Worm (Caenorhabditis elegans) whole organism, midembryonic: Measurements from ENCODE around the gene mrpl-48.

Experiments used
- T22C8.4 ChIP-seq: fragments of 200-800 bp; sonication (Bioruptor generic); IDR thresholded peaks from 2 replicates; pipeline ENCODE4 v1.3.6; 2022; ENCODE audit warnings: missing genetic modification characterization, missing compliant biosample characterization
- cog-1 ChIP-seq: sonication (generic microtip); optimal IDR thresholded peaks from 2 replicates; lab custom pipeline; 2016; ENCODE audit warnings: missing genetic modification characterization, missing compliant biosample characterization
- flt-1 ChIP-seq: fragments of 200-800 bp; sonication (Bioruptor generic); IDR thresholded peaks from 2 replicates; pipeline ENCODE4 v1.3.6; 2022; ENCODE audit warnings: missing genetic modification characterization, missing compliant biosample characterization
- klf-2 ChIP-seq: fragments of 200-800 bp; sonication (Bioruptor generic); conservative IDR thresholded peaks from 2 replicates; pipeline ENCODE4 v1.3.6; 2022; ENCODE audit warnings: missing genetic modification reagents, missing genetic modification characterization, missing compliant biosample characterization
- med-1 ChIP-seq: sonication (generic microtip); optimal IDR thresholded peaks from 2 replicates; lab custom pipeline; 2017; ENCODE audit warnings: missing genetic modification characterization, mild to moderate bottlenecking, missing compliant biosample characterization, antibody characterized with exemption, missing genetic modification reagents; ENCODE audit not compliant: insufficient read depth
- ref-1 ChIP-seq: fragments of 200-800 bp; sonication (Bioruptor generic); conservative IDR thresholded peaks from 2 replicates; pipeline ENCODE4 v1.3.6; 2022; ENCODE audit warnings: missing genetic modification reagents, missing genetic modification characterization, missing compliant biosample characterization
- tab-1 ChIP-seq: fragments of 200-800 bp; sonication (Bioruptor generic); IDR thresholded peaks from 2 replicates; pipeline ENCODE4 v1.3.6; 2022; ENCODE audit warnings: missing genetic modification characterization, missing compliant biosample characterization
- ztf-23 ChIP-seq: fragments of 200-800 bp; sonication (Bioruptor generic); IDR thresholded peaks from 2 replicates; pipeline ENCODE4 v1.3.6; 2022; ENCODE audit warnings: missing genetic modification reagents, missing genetic modification characterization, missing compliant biosample characterization
- ztf-29 ChIP-seq: fragments of 200-800 bp; sonication (Bioruptor generic); IDR thresholded peaks from 2 replicates; pipeline ENCODE4 v1.3.6; 2022; ENCODE audit warnings: missing genetic modification reagents, missing genetic modification characterization, missing compliant biosample characterization

mrpl-48 gene

DNA sequence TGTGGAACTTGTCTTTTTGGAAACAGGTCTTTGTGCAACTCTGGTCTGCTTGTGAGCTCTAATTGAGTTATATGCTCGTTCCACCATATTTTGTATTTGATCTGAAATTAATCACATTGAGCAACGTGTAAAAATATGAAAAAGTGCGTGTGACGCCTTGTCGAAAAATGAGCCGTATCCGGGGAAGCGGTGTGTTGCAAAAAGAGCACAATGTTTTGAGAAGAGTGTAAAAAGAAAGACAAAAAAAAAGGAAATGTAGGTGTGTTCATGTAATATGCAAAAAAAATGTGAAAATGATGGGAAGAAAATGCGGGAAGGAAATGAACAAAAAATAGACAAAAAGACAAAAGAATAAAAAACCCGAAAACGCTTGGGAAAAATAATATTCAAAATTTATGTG lies 37.3 kb downstream of the mrpl-48 start, which contains the start of gene acy-4:
Gene acy-4 (minus strand): TSS at position 101 of the 400 bp plus-strand sequence.
- TF ChIP-seq med-1 (GFP tag; lab: Kevin White, UChicago) (no peak), klf-2 (GFP tag; lab: Robert Waterston, UW) (no peak), ztf-29 (GFP tag; lab: Robert Waterston, UW) (no peak), cog-1 (no peak), tab-1 (GFP tag; lab: Robert Waterston, UW) (no peak), ztf-23 (GFP tag; lab: Robert Waterston, UW) (no peak), T22C8.4 (GFP tag; lab: Robert Waterston, UW) (no peak), flt-1 (GFP tag; lab: Robert Waterston, UW) (no peak), ref-1 (GFP tag; lab: Robert Waterston, UW) (no peak)

DNA sequence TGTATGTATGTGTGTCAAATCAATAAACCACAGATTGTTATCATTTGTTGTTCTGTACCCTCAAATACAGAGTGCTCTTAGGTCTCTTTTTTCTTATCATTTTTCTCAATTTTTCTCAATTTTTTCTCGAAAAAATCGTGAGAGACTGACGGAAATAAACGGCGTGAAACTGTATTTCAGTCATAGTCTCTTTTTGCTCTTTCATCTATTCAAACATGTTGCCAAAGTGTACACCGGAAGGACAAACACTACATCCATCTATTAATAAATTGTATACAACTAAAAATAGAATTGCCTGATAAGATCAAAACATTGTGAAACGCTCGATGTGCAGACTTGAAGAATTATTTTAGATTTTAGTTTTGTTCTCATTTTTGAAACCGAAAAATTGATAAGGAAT lies 40.9 kb downstream of the mrpl-48 start:
- TF ChIP-seq T22C8.4 (GFP tag; lab: Robert Waterston, UW) (no peak), klf-2 (GFP tag; lab: Robert Waterston, UW) (no peak), ztf-23 (GFP tag; lab: Robert Waterston, UW) (no peak), med-1 (GFP tag; lab: Kevin White, UChicago) (no peak), cog-1 (no peak), ref-1 (GFP tag; lab: Robert Waterston, UW) (no peak), tab-1 (GFP tag; lab: Robert Waterston, UW) (no peak), flt-1 (GFP tag; lab: Robert Waterston, UW) (no peak), ztf-29 (GFP tag; lab: Robert Waterston, UW) (no peak)
